Fruit fly (Drosophila melanogaster) whole organism, embryonic: ENCODE measurements around the gene Tbcd.
A peak's percentile ranks its signal among the peaks of the same experiment; 100 is the strongest.

ENCODE experiments used
- Abd-B ChIP-seq: fragments of 200-800 bp; sonication (Bioruptor generic); optimal IDR thresholded peaks from 2 replicates; lab custom pipeline; 2018; ENCODE audit warnings: missing biosample characterization, mild to moderate bottlenecking, missing genetic modification characterization, moderate library complexity
- BEAF-32 ChIP-seq: fragments of 200-800 bp; sonication (Bioruptor generic); optimal IDR thresholded peaks from 3 replicates; lab custom pipeline; 2017; ENCODE audit warnings: missing biosample characterization, missing genetic modification characterization, mild to moderate bottlenecking, moderate library complexity, missing genetic modification reagents
- CG10147 ChIP-seq: fragments of 200-800 bp; sonication (Bioruptor generic); optimal IDR thresholded peaks from 2 replicates; lab custom pipeline; 2019; ENCODE audit warnings: missing biosample characterization, mild to moderate bottlenecking, missing genetic modification characterization, moderate library complexity
- CG10543 ChIP-seq: fragments of 200-800 bp; sonication (Bioruptor generic); optimal IDR thresholded peaks from 3 replicates; lab custom pipeline; 2017; ENCODE audit warnings: missing biosample characterization, mild to moderate bottlenecking, missing genetic modification characterization, moderate library complexity
- CG10565 ChIP-seq: fragments of 200-800 bp; sonication (Bioruptor generic); optimal IDR thresholded peaks from 3 replicates; lab custom pipeline; 2016; ENCODE audit warnings: missing biosample characterization, mild to moderate bottlenecking, missing genetic modification characterization
- CG10654 ChIP-seq: fragments of 200-800 bp; sonication (Bioruptor generic); optimal IDR thresholded peaks from 2 replicates; lab custom pipeline; 2016; ENCODE audit warnings: missing biosample characterization, missing genetic modification characterization
- CG10959 ChIP-seq: fragments of 200-800 bp; sonication (Bioruptor generic); IDR thresholded peaks from 2 replicates; pipeline ENCODE4 v1.3.6; 2022; ENCODE audit warnings: missing biosample characterization, missing genetic modification characterization
- CG11093 ChIP-seq: fragments of 200-800 bp; sonication (Bioruptor generic); IDR thresholded peaks from 3 replicates; pipeline ENCODE4 v1.3.6; 2022; ENCODE audit warnings: missing biosample characterization, missing genetic modification characterization
- CG14860 ChIP-seq: fragments of 200-800 bp; sonication (Bioruptor generic); IDR thresholded peaks from 3 replicates; pipeline ENCODE4 v1.3.6; 2022; ENCODE audit warnings: missing biosample characterization, missing genetic modification characterization; ENCODE audit not compliant: partially characterized antibody
- CG1603 ChIP-seq: fragments of 200-800 bp; sonication (Bioruptor generic); optimal IDR thresholded peaks from 2 replicates; lab custom pipeline; 2019; ENCODE audit warnings: missing biosample characterization, mild to moderate bottlenecking, missing genetic modification characterization, moderate library complexity
- CG1647 ChIP-seq: fragments of 200-800 bp; sonication (Bioruptor generic); optimal IDR thresholded peaks from 3 replicates; lab custom pipeline; 2016; ENCODE audit warnings: missing biosample characterization, missing genetic modification characterization
- CG17612 ChIP-seq: fragments of 200-800 bp; sonication (Bioruptor generic); IDR thresholded peaks from 2 replicates; pipeline ENCODE4 v1.3.6; 2022; ENCODE audit warnings: missing biosample characterization, missing genetic modification characterization
- CG2875 ChIP-seq: fragments of 200-800 bp; sonication (Bioruptor generic); optimal IDR thresholded peaks from 2 replicates; lab custom pipeline; 2017; ENCODE audit warnings: missing biosample characterization, mild to moderate bottlenecking, missing genetic modification characterization, missing genetic modification reagents
- CG3281 ChIP-seq: fragments of 200-800 bp; sonication (Bioruptor generic); optimal IDR thresholded peaks from 3 replicates; lab custom pipeline; 2017; ENCODE audit warnings: missing biosample characterization, mild to moderate bottlenecking, missing genetic modification characterization
- CG3995 ChIP-seq: fragments of 200-800 bp; sonication (Bioruptor generic); optimal IDR thresholded peaks from 3 replicates; lab custom pipeline; 2016; ENCODE audit warnings: missing biosample characterization, missing genetic modification characterization
- CG5180 ChIP-seq: fragments of 200-800 bp; sonication (Bioruptor generic); optimal IDR thresholded peaks from 3 replicates; lab custom pipeline; 2017; ENCODE audit warnings: missing biosample characterization, missing genetic modification characterization, mild to moderate bottlenecking, moderate library complexity, missing genetic modification reagents
- CG6765 ChIP-seq: fragments of 200-800 bp; sonication (Bioruptor generic); optimal IDR thresholded peaks from 3 replicates; lab custom pipeline; 2017; ENCODE audit warnings: missing biosample characterization, mild to moderate bottlenecking, missing genetic modification characterization
- CG6854 ChIP-seq: fragments of 200-800 bp; sonication (Bioruptor generic); optimal IDR thresholded peaks from 3 replicates; lab custom pipeline; 2017; ENCODE audit warnings: missing biosample characterization, mild to moderate bottlenecking, missing genetic modification characterization
- CG7786 ChIP-seq: fragments of 200-800 bp; sonication (Bioruptor generic); optimal IDR thresholded peaks from 2 replicates; lab custom pipeline; 2016; ENCODE audit warnings: missing biosample characterization, missing genetic modification characterization
- CG9437 ChIP-seq: fragments of 200-800 bp; sonication (Bioruptor generic); optimal IDR thresholded peaks from 2 replicates; lab custom pipeline; 2018; ENCODE audit warnings: missing biosample characterization, mild to moderate bottlenecking, missing genetic modification characterization
- CG9932 ChIP-seq: fragments of 200-800 bp; sonication (Bioruptor generic); IDR thresholded peaks from 2 replicates; pipeline ENCODE4 v1.3.6; 2022; ENCODE audit warnings: missing biosample characterization, missing genetic modification characterization
- Dad ChIP-seq: fragments of 200-800 bp; sonication (Bioruptor generic); optimal IDR thresholded peaks from 3 replicates; lab custom pipeline; 2016; ENCODE audit warnings: missing biosample characterization, missing genetic modification characterization
- Doc3 ChIP-seq: fragments of 200-800 bp; sonication (Bioruptor generic); IDR thresholded peaks from 3 replicates; pipeline ENCODE4 v1.3.6; 2022; ENCODE audit warnings: missing biosample characterization, missing genetic modification characterization; ENCODE audit not compliant: partially characterized antibody
- Hand ChIP-seq: fragments of 200-800 bp; sonication (Bioruptor generic); optimal IDR thresholded peaks from 2 replicates; lab custom pipeline; 2017; ENCODE audit warnings: mild to moderate bottlenecking, missing biosample characterization, missing genetic modification reagents, missing genetic modification characterization
- Poxn ChIP-seq: fragments of 200-800 bp; sonication (Bioruptor generic); IDR thresholded peaks from 2 replicates; pipeline ENCODE4 v1.3.6; 2022; ENCODE audit warnings: missing biosample characterization, missing genetic modification characterization
- Ptx1 ChIP-seq: fragments of 200-800 bp; sonication (Bioruptor generic); IDR thresholded peaks from 2 replicates; pipeline ENCODE4 v1.3.6; 2022; ENCODE audit warnings: missing biosample characterization, missing genetic modification characterization
- Ravus ChIP-seq: fragments of 200-800 bp; sonication (Bioruptor generic); IDR thresholded peaks from 2 replicates; pipeline ENCODE4 v1.3.6; 2022; ENCODE audit warnings: missing biosample characterization, missing genetic modification characterization
- Scr ChIP-seq: fragments of 200-800 bp; sonication (Bioruptor generic); IDR thresholded peaks from 2 replicates; pipeline ENCODE4 v1.3.6; 2022; ENCODE audit warnings: missing biosample characterization, missing genetic modification characterization; ENCODE audit not compliant: partially characterized antibody
- Six4 ChIP-seq: fragments of 200-800 bp; sonication (Bioruptor generic); optimal IDR thresholded peaks from 2 replicates; lab custom pipeline; 2016; ENCODE audit warnings: missing biosample characterization, missing genetic modification characterization
- btn ChIP-seq: fragments of 200-800 bp; sonication (Bioruptor generic); optimal IDR thresholded peaks from 2 replicates; lab custom pipeline; 2016; ENCODE audit warnings: missing biosample characterization, missing genetic modification characterization
- chn ChIP-seq: fragments of 200-800 bp; sonication (Bioruptor generic); optimal IDR thresholded peaks from 2 replicates; lab custom pipeline; 2016; ENCODE audit warnings: missing biosample characterization, missing genetic modification characterization
- corto ChIP-seq: fragments of 200-800 bp; sonication (Bioruptor generic); optimal IDR thresholded peaks from 2 replicates; lab custom pipeline; 2016; ENCODE audit warnings: missing biosample characterization, mild to moderate bottlenecking, missing genetic modification characterization, moderate library complexity
- crp ChIP-seq, 2 experiments: fragments of 200-800 bp; sonication (Bioruptor generic); optimal IDR thresholded peaks; 2 replicates in 1 of 2; 3 replicates in 1 of 2; lab custom pipeline; 2017; ENCODE audit warnings: missing biosample characterization in 2 of 2, missing genetic modification characterization in 2 of 2, mild to moderate bottlenecking in 1 of 2, moderate library complexity in 1 of 2
- cwo ChIP-seq: fragments of 200-800 bp; sonication (Bioruptor generic); optimal IDR thresholded peaks from 3 replicates; lab custom pipeline; 2017; ENCODE audit warnings: missing biosample characterization, missing genetic modification characterization, mild to moderate bottlenecking, moderate library complexity, missing genetic modification reagents
- dmrt11E ChIP-seq: fragments of 200-800 bp; sonication (Bioruptor generic); optimal IDR thresholded peaks from 3 replicates; lab custom pipeline; 2018; ENCODE audit warnings: missing biosample characterization, mild to moderate bottlenecking, missing genetic modification characterization, moderate library complexity
- ftz-f1 ChIP-seq: fragments of 200-800 bp; sonication (Bioruptor generic); optimal IDR thresholded peaks from 2 replicates; lab custom pipeline; 2016; ENCODE audit warnings: missing biosample characterization, missing genetic modification characterization
- gfzf ChIP-seq: fragments of 200-800 bp; sonication (Bioruptor generic); optimal IDR thresholded peaks from 2 replicates; lab custom pipeline; 2016; ENCODE audit warnings: missing biosample characterization, mild to moderate bottlenecking, missing genetic modification characterization, moderate library complexity
- gt ChIP-seq: fragments of 200-800 bp; sonication (Bioruptor generic); IDR thresholded peaks from 2 replicates; pipeline ENCODE4 v1.3.6; 2022; ENCODE audit warnings: missing biosample characterization, missing genetic modification characterization
- hb ChIP-seq: fragments of 200-800 bp; sonication (Bioruptor generic); IDR thresholded peaks from 3 replicates; pipeline ENCODE4 v1.3.6; 2022; ENCODE audit warnings: missing biosample characterization, missing genetic modification characterization; ENCODE audit not compliant: partially characterized antibody
- her ChIP-seq: fragments of 200-800 bp; sonication (Bioruptor generic); optimal IDR thresholded peaks from 2 replicates; lab custom pipeline; 2016; ENCODE audit warnings: missing biosample characterization, missing genetic modification characterization
- inv ChIP-seq: fragments of 200-800 bp; sonication (Bioruptor generic); IDR thresholded peaks from 2 replicates; pipeline ENCODE4 v1.3.6; 2022; ENCODE audit warnings: missing biosample characterization, missing genetic modification characterization; ENCODE audit not compliant: partially characterized antibody
- lmd ChIP-seq: fragments of 200-800 bp; sonication (Bioruptor generic); IDR thresholded peaks from 2 replicates; pipeline ENCODE4 v1.3.6; 2022; ENCODE audit warnings: missing biosample characterization, missing genetic modification characterization
- sens ChIP-seq: fragments of 200-800 bp; sonication (Bioruptor generic); peaks from one replicate; lab custom pipeline; 2016; ENCODE audit warnings: missing biosample characterization, missing genetic modification characterization
- ssp ChIP-seq: fragments of 200-800 bp; sonication (Bioruptor generic); IDR thresholded peaks from 2 replicates; pipeline ENCODE4 v1.3.6; 2022; ENCODE audit warnings: missing biosample characterization, missing genetic modification characterization
- tna ChIP-seq: fragments of 200-800 bp; sonication (Bioruptor generic); IDR thresholded peaks from 2 replicates; pipeline ENCODE4 v1.3.6; 2022; ENCODE audit warnings: missing biosample characterization, missing genetic modification characterization; ENCODE audit not compliant: partially characterized antibody
- ttk ChIP-seq: fragments of 200-800 bp; sonication (Bioruptor generic); IDR thresholded peaks from 2 replicates; pipeline ENCODE4 v2.1.2; 2022; ENCODE audit warnings: missing biosample characterization, missing genetic modification characterization
- wek ChIP-seq: fragments of 200-800 bp; sonication (Bioruptor generic); optimal IDR thresholded peaks from 3 replicates; lab custom pipeline; 2018; ENCODE audit warnings: missing biosample characterization, mild to moderate bottlenecking, missing genetic modification characterization, moderate library complexity
- zen ChIP-seq: fragments of 200-800 bp; sonication (Bioruptor generic); optimal IDR thresholded peaks from 3 replicates; lab custom pipeline; 2018; ENCODE audit warnings: missing biosample characterization, mild to moderate bottlenecking, missing genetic modification characterization, moderate library complexity
- zen2 ChIP-seq: fragments of 200-800 bp; sonication (Bioruptor generic); IDR thresholded peaks from 3 replicates; pipeline ENCODE4 v1.3.6; 2022; ENCODE audit warnings: missing biosample characterization, missing genetic modification characterization; ENCODE audit not compliant: partially characterized antibody

Gene Tbcd

DNA sequence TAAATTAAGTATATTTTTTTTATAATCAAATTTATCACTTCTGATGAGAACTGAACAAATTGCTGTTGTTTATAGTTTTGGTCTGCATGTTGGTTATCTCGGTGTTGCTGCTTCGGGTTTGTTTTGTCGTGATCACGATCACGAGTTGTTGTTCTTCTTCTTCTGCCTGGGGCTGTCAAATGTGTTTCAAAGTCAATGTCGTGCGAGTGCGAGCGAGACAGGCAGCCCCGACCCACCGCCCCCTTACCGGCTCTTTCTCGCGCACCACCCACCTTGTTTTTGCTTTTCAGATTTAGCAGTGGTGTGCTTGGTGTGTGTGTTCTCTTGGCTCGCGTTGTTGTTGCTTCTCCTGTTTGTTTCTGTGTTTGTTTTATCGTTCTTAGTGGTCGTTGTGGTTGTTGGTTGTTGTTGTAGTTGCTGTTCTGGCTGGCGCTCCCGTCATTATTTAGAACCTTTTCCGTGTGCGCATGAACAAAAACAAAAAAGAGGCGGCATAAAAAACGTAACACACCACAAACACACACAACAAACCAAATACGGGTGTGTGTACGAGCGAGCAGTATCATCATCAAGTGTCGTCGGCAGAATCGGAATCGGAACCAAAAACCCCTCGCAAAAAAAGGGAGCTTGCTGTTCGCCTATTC, 50.3 kb downstream of the Tbcd start, which contains the start of gene COX7AL2 (continued):
- TF ChIP-seq gfzf (GFP tag; lab: Kevin White, UChicago) (no peak), corto (peak; percentile 12), Poxn (GFP tag; lab: Robert Waterston, UW) (no peak), hb (GFP tag; lab: Robert Waterston, UW) (no peak), Hand (GFP tag; lab: Kevin White, UChicago) (no peak), Abd-B (GFP tag; lab: Kevin White, UChicago) (no peak), CG1647 (GFP tag; lab: Kevin White, UChicago) (no peak), lmd (GFP tag; lab: Robert Waterston, UW) (no peak), CG1603 (tag; lab: Kevin White, UChicago) (no peak), tna (no peak), Doc3 (GFP tag; lab: Robert Waterston, UW) (no peak), wek (no peak), her (GFP tag; lab: Kevin White, UChicago) (no peak), sens (GFP tag; lab: Kevin White, UChicago) (peak; percentile 22), CG9932 (GFP tag; lab: Robert Waterston, UW) (no peak), chn (GFP tag; lab: Kevin White, UChicago) (no peak), BEAF-32 (GFP tag; lab: Kevin White, UChicago) (peak; percentile 59), cwo (GFP tag; lab: Kevin White, UChicago) (peak; percentile 89), Scr (GFP tag; lab: Robert Waterston, UW) (no peak), gt (GFP tag; lab: Robert Waterston, UW) (no peak), CG9437 (no peak), Ravus (GFP tag; lab: Robert Waterston, UW) (no peak), CG11093 (GFP tag; lab: Robert Waterston, UW) (no peak), CG10147 (GFP tag; lab: Kevin White, UChicago) (no peak), CG7786 (GFP tag; lab: Kevin White, UChicago) (no peak), CG5180 (GFP tag; lab: Kevin White, UChicago) (no peak), CG6765 (GFP tag; lab: Kevin White, UChicago) (peak; percentile 31), ftz-f1 (GFP tag; lab: Kevin White, UChicago) (no peak), CG10654 (GFP tag; lab: Kevin White, UChicago) (no peak), inv (no peak), Ptx1 (no peak), dmrt11E (tag; lab: Kevin White, UChicago) (no peak), CG10543 (GFP tag; lab: Kevin White, UChicago) (no peak), CG3281 (GFP tag; lab: Kevin White, UChicago) (no peak), zen2 (GFP tag; lab: Robert Waterston, UW) (no peak), Dad (GFP tag; lab: Kevin White, UChicago) (no peak), ttk (GFP tag; lab: Robert Waterston, UW) (no peak), CG10959 (GFP tag; lab: Robert Waterston, UW) (no peak), btn (no peak), CG14860 (GFP tag; lab: Robert Waterston, UW) (no peak), CG10565 (GFP tag; lab: Kevin White, UChicago) (no peak), Six4 (no peak), ssp (GFP tag; lab: Robert Waterston, UW) (no peak), zen (tag; lab: Kevin White, UChicago) (no peak), CG17612 (GFP tag; lab: Robert Waterston, UW) (no peak), CG2875 (GFP tag; lab: Kevin White, UChicago) (no peak), CG6854 (GFP tag; lab: Kevin White, UChicago) (no peak), CG3995 (GFP tag; lab: Kevin White, UChicago) (peak; percentile 86), crp (GFP tag; optimal IDR thresholded peaks at IDR 0.05; lab: Kevin White, UChicago) (no peak)
